Fruit fly (Drosophila melanogaster) whole organism, pupa: ENCODE measurements around the gene CG32631.

Experiments
- CG10348 ChIP-seq: fragments of 200-800 bp; sonication (Bioruptor generic); IDR thresholded peaks from 2 replicates; pipeline ENCODE4 v1.3.6; 2022; ENCODE audit warnings: missing biosample characterization, missing genetic modification characterization
- CG12605 ChIP-seq: fragments of 200-800 bp; sonication (Bioruptor generic); IDR thresholded peaks from 2 replicates; pipeline ENCODE4 v1.3.6; 2022; ENCODE audit warnings: missing biosample characterization, missing genetic modification characterization
- CG13204 ChIP-seq: fragments of 200-800 bp; sonication (Bioruptor generic); optimal IDR thresholded peaks from 2 replicates; lab custom pipeline; 2018; ENCODE audit warnings: missing biosample characterization, mild to moderate bottlenecking, missing genetic modification characterization, moderate library complexity
- CG14655 ChIP-seq: fragments of 200-800 bp; sonication (Bioruptor generic); optimal IDR thresholded peaks from 3 replicates; lab custom pipeline; 2017; ENCODE audit warnings: mild to moderate bottlenecking, missing biosample characterization, missing genetic modification reagents, missing genetic modification characterization
- CG15710 ChIP-seq: fragments of 200-800 bp; sonication (Bioruptor generic); optimal IDR thresholded peaks from 2 replicates; lab custom pipeline; 2018; ENCODE audit warnings: missing biosample characterization, mild to moderate bottlenecking, missing genetic modification characterization, moderate library complexity
- CG17806 ChIP-seq: fragments of 200-800 bp; sonication (Bioruptor generic); optimal IDR thresholded peaks from 2 replicates; lab custom pipeline; 2018; ENCODE audit warnings: missing biosample characterization, mild to moderate bottlenecking, missing genetic modification characterization, moderate library complexity
- CG32121 ChIP-seq: fragments of 200-800 bp; sonication (Bioruptor generic); IDR thresholded peaks from 2 replicates; pipeline ENCODE4 v1.3.6; 2022; ENCODE audit warnings: missing biosample characterization, missing genetic modification characterization
- CG34367 ChIP-seq: fragments of 200-800 bp; sonication (Bioruptor generic); optimal IDR thresholded peaks from 2 replicates; lab custom pipeline; 2018; ENCODE audit warnings: missing biosample characterization, mild to moderate bottlenecking, missing genetic modification characterization
- CG4496 ChIP-seq: fragments of 200-800 bp; sonication (Bioruptor generic); IDR thresholded peaks from 3 replicates; pipeline ENCODE4 v1.3.6; 2022; ENCODE audit warnings: missing biosample characterization, missing genetic modification characterization
- CG8159 ChIP-seq: fragments of 200-800 bp; sonication (Bioruptor generic); optimal IDR thresholded peaks from 3 replicates; lab custom pipeline; 2018; ENCODE audit warnings: missing biosample characterization, mild to moderate bottlenecking, missing genetic modification characterization, moderate library complexity
- CG8301 ChIP-seq: fragments of 200-800 bp; sonication (Bioruptor generic); optimal IDR thresholded peaks from 2 replicates; lab custom pipeline; 2018; ENCODE audit warnings: missing biosample characterization, mild to moderate bottlenecking, missing genetic modification characterization
- CG9948 ChIP-seq: fragments of 200-800 bp; sonication (Bioruptor generic); optimal IDR thresholded peaks from 2 replicates; lab custom pipeline; 2018; ENCODE audit warnings: missing biosample characterization, mild to moderate bottlenecking, missing genetic modification characterization, moderate library complexity
- D1 ChIP-seq: fragments of 200-800 bp; sonication (Bioruptor generic); optimal IDR thresholded peaks from 2 replicates; lab custom pipeline; 2018; ENCODE audit warnings: missing biosample characterization, mild to moderate bottlenecking, missing genetic modification characterization, moderate library complexity
- EcR ChIP-seq: fragments of 200-800 bp; sonication (Bioruptor generic); optimal IDR thresholded peaks from 3 replicates; lab custom pipeline; 2019; ENCODE audit warnings: missing biosample characterization, missing genetic modification characterization, mild to moderate bottlenecking, moderate library complexity, missing genetic modification reagents
- Ets98B ChIP-seq: fragments of 200-800 bp; sonication (Bioruptor generic); IDR thresholded peaks from 2 replicates; pipeline ENCODE4 v1.3.6; 2022; ENCODE audit warnings: missing biosample characterization, missing genetic modification characterization
- Pif1A ChIP-seq: fragments of 200-800 bp; sonication (Bioruptor generic); optimal IDR thresholded peaks from 3 replicates; lab custom pipeline; 2016; ENCODE audit warnings: missing biosample characterization, missing genetic modification characterization
- Pif1B ChIP-seq: fragments of 200-800 bp; sonication (Bioruptor generic); optimal IDR thresholded peaks from 3 replicates; lab custom pipeline; 2016; ENCODE audit warnings: missing biosample characterization, missing genetic modification characterization
- Snoo ChIP-seq: fragments of 200-800 bp; sonication (Bioruptor generic); optimal IDR thresholded peaks from 3 replicates; lab custom pipeline; 2017; ENCODE audit warnings: missing biosample characterization, mild to moderate bottlenecking, missing genetic modification characterization, inconsistent platforms
- fd96Ca ChIP-seq: fragments of 200-800 bp; sonication (Bioruptor generic); IDR thresholded peaks from 3 replicates; pipeline ENCODE4 v1.3.6; 2022; ENCODE audit warnings: missing biosample characterization, missing genetic modification characterization
- gl ChIP-seq: fragments of 200-800 bp; sonication (Bioruptor generic); optimal IDR thresholded peaks from 2 replicates; lab custom pipeline; 2018; ENCODE audit warnings: missing biosample characterization, mild to moderate bottlenecking, missing genetic modification characterization
- rn ChIP-seq: fragments of 200-800 bp; sonication (Bioruptor generic); IDR thresholded peaks from 2 replicates; pipeline ENCODE4 v1.3.6; 2022; ENCODE audit warnings: missing biosample characterization, missing genetic modification characterization

Gene CG32631

dm6 chrX:13539448-13539847 lies 16.8 kb upstream of the CG32631 start:
- TF ChIP-seq CG12605 (GFP tag; lab: Robert Waterston, UW) = no peak
- TF ChIP-seq CG32121 = no peak
- TF ChIP-seq CG9948 (tag; lab: Kevin White, UChicago) = peak; percentile 24
- TF ChIP-seq rn (GFP tag; lab: Robert Waterston, UW) = no peak
- no peak for TF ChIP-seq Snoo (tag; lab: Kevin White, UChicago)
- TF ChIP-seq gl (tag; lab: Kevin White, UChicago) = no peak
- TF ChIP-seq CG15710 (tag; lab: Kevin White, UChicago) = no peak
- no peak for TF ChIP-seq Pif1B
- peak; percentile 1 for TF ChIP-seq CG8159 (tag; lab: Kevin White, UChicago)
- TF ChIP-seq CG34367 (tag; lab: Kevin White, UChicago) = peak; percentile 9
- TF ChIP-seq EcR = no peak
- no peak for TF ChIP-seq Ets98B (GFP tag; lab: Robert Waterston, UW)
- no peak for TF ChIP-seq CG4496 (GFP tag; lab: Robert Waterston, UW)
- peak; percentile 26 for TF ChIP-seq CG17806
- TF ChIP-seq D1 (tag; lab: Kevin White, UChicago) = no peak
- TF ChIP-seq CG14655 = peak; percentile 25
- TF ChIP-seq CG10348 (GFP tag; lab: Robert Waterston, UW) = no peak

dm6 chrX:13540920-13541605 lies 15.2 kb upstream of the CG32631 start:
- TF ChIP-seq CG8159 (tag; lab: Kevin White, UChicago) = peak; percentile 57
- no peak for TF ChIP-seq EcR
- no peak for TF ChIP-seq gl (tag; lab: Kevin White, UChicago)
- no peak for TF ChIP-seq rn (GFP tag; lab: Robert Waterston, UW)
- TF ChIP-seq Ets98B (GFP tag; lab: Robert Waterston, UW) = no peak
- no peak for TF ChIP-seq D1 (tag; lab: Kevin White, UChicago)
- TF ChIP-seq CG32121 = no peak
- TF ChIP-seq CG34367 (tag; lab: Kevin White, UChicago) = peak; percentile 19
- peak; percentile 3 for TF ChIP-seq CG8301 (tag; lab: Kevin White, UChicago)
- TF ChIP-seq CG4496 (GFP tag; lab: Robert Waterston, UW) = peak; percentile 47; the same call in 1 of the 3 replicates
- peak; percentile 40 for TF ChIP-seq CG9948 (tag; lab: Kevin White, UChicago)
- TF ChIP-seq CG14655 = peak; percentile 28
- no peak; the same call in 2 of the 3 replicates for TF ChIP-seq fd96Ca
- TF ChIP-seq CG12605 (GFP tag; lab: Robert Waterston, UW) = no peak
- TF ChIP-seq Pif1B = peak; percentile 39
- TF ChIP-seq CG13204 (GFP tag; lab: Kevin White, UChicago) = no peak
- TF ChIP-seq CG15710 (tag; lab: Kevin White, UChicago) = peak; percentile 37
- TF ChIP-seq Snoo (tag; lab: Kevin White, UChicago) = peak; percentile 40
- peak; percentile 29 for TF ChIP-seq CG17806
- TF ChIP-seq CG10348 (GFP tag; lab: Robert Waterston, UW) = no peak
- peak; percentile 48 for TF ChIP-seq Pif1A (GFP tag; lab: Kevin White, UChicago)

- TF ChIP-seq CG4496 (GFP tag; lab: Robert Waterston, UW) (no peak), Pif1A (GFP tag; lab: Kevin White, UChicago) (no peak), CG17806 (no peak)
These were observed 14.2 kb upstream of the CG32631 start for dm6 chrX:13542084-13542483.

dm6 chrX:13543343-13543742 lies 12.9 kb upstream of the CG32631 start, which contains the start of gene Cpr12A:
Gene Cpr12A, plus strand, starts transcription at chrX:13543643.
- no peak for TF ChIP-seq Pif1B
- TF ChIP-seq gl (tag; lab: Kevin White, UChicago) = no peak
- no peak for TF ChIP-seq CG32121
- peak; percentile 13 for TF ChIP-seq CG34367 (tag; lab: Kevin White, UChicago)
- TF ChIP-seq CG14655 = no peak
- peak; percentile 24 for TF ChIP-seq CG8159 (tag; lab: Kevin White, UChicago)
- peak; percentile 30 for TF ChIP-seq CG9948 (tag; lab: Kevin White, UChicago)
- no peak for TF ChIP-seq CG10348 (GFP tag; lab: Robert Waterston, UW)
- no peak for TF ChIP-seq CG13204 (GFP tag; lab: Kevin White, UChicago)
- TF ChIP-seq Snoo (tag; lab: Kevin White, UChicago) = no peak
- no peak for TF ChIP-seq CG4496 (GFP tag; lab: Robert Waterston, UW)
- TF ChIP-seq fd96Ca = no peak
- no peak for TF ChIP-seq D1 (tag; lab: Kevin White, UChicago)
- TF ChIP-seq CG15710 (tag; lab: Kevin White, UChicago) = peak; percentile 39
- TF ChIP-seq Pif1A (GFP tag; lab: Kevin White, UChicago) = no peak
- TF ChIP-seq CG17806 = peak; percentile 10
- no peak for TF ChIP-seq CG12605 (GFP tag; lab: Robert Waterston, UW)
- TF ChIP-seq Ets98B (GFP tag; lab: Robert Waterston, UW) = no peak
- TF ChIP-seq EcR = no peak
- no peak for TF ChIP-seq CG8301 (tag; lab: Kevin White, UChicago)
- TF ChIP-seq rn (GFP tag; lab: Robert Waterston, UW) = no peak

dm6 chrX:13555700-13556099 lies 572 bp upstream of the CG32631 start, which contains the start of gene CG11816:
Gene CG11816, minus strand, starts transcription at chrX:13555800.
- no peak for TF ChIP-seq CG32121
- no peak for TF ChIP-seq fd96Ca
- TF ChIP-seq CG13204 (GFP tag; lab: Kevin White, UChicago) = no peak
- TF ChIP-seq Ets98B (GFP tag; lab: Robert Waterston, UW) = no peak
- no peak for TF ChIP-seq CG10348 (GFP tag; lab: Robert Waterston, UW)
- TF ChIP-seq CG8159 (tag; lab: Kevin White, UChicago) = no peak
- no peak for TF ChIP-seq CG12605 (GFP tag; lab: Robert Waterston, UW)
- no peak for TF ChIP-seq CG17806
- no peak for TF ChIP-seq CG15710 (tag; lab: Kevin White, UChicago)
- no peak for TF ChIP-seq Pif1B
- no peak for TF ChIP-seq EcR
- no peak for TF ChIP-seq CG9948 (tag; lab: Kevin White, UChicago)
- no peak for TF ChIP-seq CG8301 (tag; lab: Kevin White, UChicago)
- TF ChIP-seq Snoo (tag; lab: Kevin White, UChicago) = no peak
- no peak for TF ChIP-seq rn (GFP tag; lab: Robert Waterston, UW)
- TF ChIP-seq D1 (tag; lab: Kevin White, UChicago) = no peak
- no peak for TF ChIP-seq CG34367 (tag; lab: Kevin White, UChicago)
- TF ChIP-seq CG4496 (GFP tag; lab: Robert Waterston, UW) = no peak
- TF ChIP-seq gl (tag; lab: Kevin White, UChicago) = no peak
- TF ChIP-seq, all 21 proteins: peak for 0
